Worm (Caenorhabditis elegans): Measurements from ENCODE around the gene F59B1.10.
A peak's percentile ranks its signal among the peaks of the same experiment; 100 is the strongest.

The F59B1.10 gene

DNA sequence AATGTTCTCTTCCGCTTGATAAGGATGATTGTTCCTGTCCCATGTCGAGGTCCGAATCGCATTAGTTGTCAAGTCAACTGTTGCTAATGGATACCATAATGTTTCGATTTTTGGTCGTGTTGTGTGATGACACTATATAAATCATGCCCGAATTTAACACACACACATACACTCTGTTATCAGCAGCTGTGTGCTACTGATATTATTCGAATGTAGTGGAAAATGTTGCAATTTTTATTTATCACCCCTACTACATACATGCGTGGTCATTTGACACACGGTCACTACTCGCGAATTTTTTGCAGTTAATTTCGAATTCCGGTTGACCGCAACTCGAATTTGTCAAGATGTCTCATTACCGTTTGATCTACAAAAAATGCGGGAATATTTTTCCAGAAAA is 44.9 kb upstream of the F59B1.10 start:
- peak; percentile 37 for TF ChIP-seq elt-2 (tag; optimal IDR thresholded peaks at IDR 0.05)
- no peak for TF ChIP-seq tlp-1 (tag; optimal IDR thresholded peaks at IDR 0.05)

DNA sequence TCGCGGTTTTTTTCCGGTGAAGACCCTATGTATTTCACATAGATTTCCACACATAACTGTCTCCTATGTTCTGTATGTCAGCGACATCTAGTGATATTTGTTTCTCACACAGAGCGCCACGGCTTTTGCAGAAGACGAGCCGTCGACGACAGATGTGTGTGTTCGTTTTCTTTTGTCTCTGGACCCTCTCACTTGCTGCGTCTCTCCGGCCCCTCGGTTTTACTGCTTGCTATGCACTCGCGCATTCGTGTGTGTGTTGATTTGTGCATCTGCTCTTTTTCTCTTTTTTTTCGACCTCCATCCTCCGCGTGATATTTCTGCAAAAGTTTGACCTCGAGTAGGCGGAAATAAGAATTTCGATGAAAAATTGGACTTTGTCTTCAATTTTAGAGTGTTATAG is 41.0 kb upstream of the F59B1.10 start:
- TF ChIP-seq unc-98 (GFP tag; IDR thresholded peaks at IDR 0.05) (no peak), lin-14 (GFP tag; optimal IDR thresholded peaks at IDR 0.05) (peak; percentile 87), vab-15 (tag; optimal IDR thresholded peaks at IDR 0.05) (no peak), nhr-85 (tag) (no peak), zag-1 (tag; optimal IDR thresholded peaks at IDR 0.05) (no peak), irx-1 (tag; optimal IDR thresholded peaks at IDR 0.05) (peak; percentile 18), nhr-77 (tag; optimal IDR thresholded peaks at IDR 0.05) (no peak), nhr-237 (tag; optimal IDR thresholded peaks at IDR 0.05) (no peak), mdl-1 (tag; optimal IDR thresholded peaks at IDR 0.05) (peak in 1 of 2 experiments; percentile 12), Y116A8C.19 (tag; optimal IDR thresholded peaks at IDR 0.05; ENCODE audit: borderline replicate concordance) (no peak), mep-1 (tag; optimal IDR thresholded peaks at IDR 0.05) (peak; percentile 48), ets-5 (GFP tag; IDR thresholded peaks at IDR 0.05) (no peak), rnt-1 (tag; optimal IDR thresholded peaks at IDR 0.05) (peak; percentile 24), ama-1 (optimal IDR thresholded peaks at IDR 0.05) (no peak), fkh-8 (tag; optimal IDR thresholded peaks at IDR 0.05) (peak; percentile 3), fkh-10 (GFP tag; optimal IDR thresholded peaks at IDR 0.05) (peak; percentile 13), efl-1 (optimal IDR thresholded peaks at IDR 0.05) (peak; percentile 7 to 23), efl-1 (GFP tag; optimal IDR thresholded peaks at IDR 0.05 in 1 of 2) (peak; percentile 8 to 10), snpc-4 (tag; optimal IDR thresholded peaks at IDR 0.05) (no peak), lin-35 (GFP tag; optimal IDR thresholded peaks at IDR 0.05) (peak in 1 of 2 experiments; percentile 21), ztf-4 (tag; optimal IDR thresholded peaks at IDR 0.05) (no peak), fos-1 (tag; optimal IDR thresholded peaks at IDR 0.05) (no peak), nhr-71 (tag; optimal IDR thresholded peaks at IDR 0.05) (peak; percentile 45), lsy-2 (tag; optimal IDR thresholded peaks at IDR 0.05) (peak; percentile 10 to 37), egl-27 (tag; optimal IDR thresholded peaks at IDR 0.05) (no peak), ceh-82 (tag; optimal IDR thresholded peaks at IDR 0.05) (peak in 2 of 3 experiments; percentile 4 to 19), dpl-1 (GFP tag; optimal IDR thresholded peaks at IDR 0.05) (peak in 1 of 3 experiments; percentile 11), hlh-17 (GFP tag; optimal IDR thresholded peaks at IDR 0.05; ENCODE audit: borderline replicate concordance) (no peak), nhr-47 (tag; optimal IDR thresholded peaks at IDR 0.05) (peak; percentile 30), C16A3.4 (tag; optimal IDR thresholded peaks at IDR 0.05) (no peak), ceh-8 (GFP tag; optimal IDR thresholded peaks at IDR 0.05) (no peak), elt-3 (tag; optimal IDR thresholded peaks at IDR 0.05) (no peak), ceh-88 (GFP tag; IDR thresholded peaks at IDR 0.05) (no peak)

DNA sequence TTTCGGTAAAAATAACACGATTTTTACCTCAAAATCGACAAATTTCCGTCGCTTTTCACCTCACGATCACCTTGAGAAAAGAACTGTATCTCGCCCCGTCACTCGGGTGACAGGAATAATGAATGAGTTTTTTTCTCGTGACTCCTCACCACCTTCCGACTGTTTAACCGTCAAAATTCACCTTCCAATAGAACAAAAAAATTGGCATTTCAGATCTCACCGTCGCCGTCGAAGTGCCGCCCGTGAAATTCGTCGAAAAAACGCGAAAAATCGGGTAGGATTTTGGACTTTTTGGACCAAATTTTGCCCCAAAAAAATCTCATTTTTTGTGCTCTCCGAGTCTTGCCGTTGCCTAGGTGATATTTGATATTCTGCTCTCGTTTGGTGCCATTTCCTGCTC is 39.1 kb upstream of the F59B1.10 start, which contains the start of gene unc-132:
Gene unc-132 (plus strand): TSS at position 208 of the 400 bp plus-strand sequence.
- TF ChIP-seq ces-1 (GFP tag; optimal IDR thresholded peaks at IDR 0.05) (no peak), nhr-84 (tag; optimal IDR thresholded peaks at IDR 0.05) (no peak), lin-15B (tag; optimal IDR thresholded peaks at IDR 0.05) (no peak), fos-1 (tag; optimal IDR thresholded peaks at IDR 0.05) (no peak), nhr-12 (tag; optimal IDR thresholded peaks at IDR 0.05) (no peak), nhr-28 (tag; optimal IDR thresholded peaks at IDR 0.05) (no peak), C34B4.2 (tag; optimal IDR thresholded peaks at IDR 0.05) (no peak), nhr-85 (tag) (peak; percentile 69)

Measured in whole organism, L1 larva.